Fruit fly (Drosophila melanogaster): ENCODE results near the gene CG34169.

Gene CG34169

DNA sequence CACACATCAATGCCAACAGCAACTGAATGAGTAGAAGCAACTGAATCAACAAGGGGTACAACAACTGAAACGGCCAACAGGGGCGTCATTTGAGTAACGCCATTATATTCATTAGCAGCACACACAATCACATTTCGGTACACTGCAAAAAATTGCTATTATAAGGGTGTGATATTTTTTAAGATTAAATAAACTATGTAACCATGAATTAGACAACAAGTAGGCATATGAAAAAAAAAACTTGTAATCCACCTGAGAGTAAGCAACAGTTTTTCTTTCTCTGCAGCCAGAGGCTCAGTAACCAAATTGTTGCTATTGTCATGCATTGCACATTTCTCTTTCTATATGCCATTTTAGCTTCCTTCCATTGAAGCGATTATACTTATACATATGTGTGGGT is 30.6 kb downstream of the CG34169 start (continued):
- no peak for TF ChIP-seq CrebB (tag; optimal IDR thresholded peaks at IDR 0.05)
- peak; percentile 15 for TF ChIP-seq CoRest (tag; optimal IDR thresholded peaks at IDR 0.05)
- TF ChIP-seq crp (GFP tag; optimal IDR thresholded peaks at IDR 0.05): no peak
- TF ChIP-seq Adf1 (GFP tag; IDR thresholded peaks at IDR 0.05): no peak
- TF ChIP-seq CG3838 (GFP tag; optimal IDR thresholded peaks at IDR 0.05): no peak
- no peak for TF ChIP-seq CG15601 (tag; optimal IDR thresholded peaks at IDR 0.05)
- no peak for TF ChIP-seq gro (GFP tag; optimal IDR thresholded peaks at IDR 0.05)
- no peak for TF ChIP-seq sr (GFP tag; IDR thresholded peaks at IDR 0.05)
- TF ChIP-seq HLH4C (GFP tag; IDR thresholded peaks at IDR 0.05; ENCODE audit: partially characterized antibody): no peak
- TF ChIP-seq CG15514 (GFP tag; optimal IDR thresholded peaks at IDR 0.05): no peak
- no peak for TF ChIP-seq btn (GFP tag; optimal IDR thresholded peaks at IDR 0.05)
- no peak for TF ChIP-seq TFAM (GFP tag; optimal IDR thresholded peaks at IDR 0.05)
- TF ChIP-seq CG18262 (tag; optimal IDR thresholded peaks at IDR 0.05): no peak
- no peak for TF ChIP-seq onecut (GFP tag; IDR thresholded peaks at IDR 0.05)
- no peak for TF ChIP-seq klu (GFP tag; IDR thresholded peaks at IDR 0.05)
- no peak for TF ChIP-seq crc (GFP tag; optimal IDR thresholded peaks at IDR 0.05)
- TF ChIP-seq sqz (GFP tag; optimal IDR thresholded peaks at IDR 0.05): no peak
- TF ChIP-seq caup (GFP tag; optimal IDR thresholded peaks at IDR 0.05; ENCODE audit: severe bottlenecking): no peak
- TF ChIP-seq cas (GFP tag; IDR thresholded peaks at IDR 0.05): 0 out of 2 replicates have a peak, but pooled peaks have one; percentile 17
- TF ChIP-seq tgo (GFP tag; IDR thresholded peaks at IDR 0.05): no peak
- TF ChIP-seq Myb (GFP tag; optimal IDR thresholded peaks at IDR 0.05): no peak
- TF ChIP-seq CG1603 (tag; optimal IDR thresholded peaks at IDR 0.05): no peak
- TF ChIP-seq da (GFP tag; optimal IDR thresholded peaks at IDR 0.05): no peak
- TF ChIP-seq Gug (GFP tag; IDR thresholded peaks at IDR 0.05): 0 out of 4 replicates have a peak, but pooled peaks have one; percentile 24
- no peak for TF ChIP-seq Sry-δ (GFP tag; optimal IDR thresholded peaks at IDR 0.05)
- TF ChIP-seq CG6654 (GFP tag; optimal IDR thresholded peaks at IDR 0.05): no peak
- no peak for TF ChIP-seq zfh1 (GFP tag; IDR thresholded peaks at IDR 0.05)
- TF ChIP-seq nerfin-1 (tag; optimal IDR thresholded peaks at IDR 0.05): no peak
- no peak for TF ChIP-seq CG6254 (GFP tag; optimal IDR thresholded peaks at IDR 0.05)
- no peak for TF ChIP-seq CG8290 (GFP tag; optimal IDR thresholded peaks at IDR 0.05)
- TF ChIP-seq CG8290 (tag; optimal IDR thresholded peaks at IDR 0.05): no peak
- no peak for TF ChIP-seq gsb-n (tag; optimal IDR thresholded peaks at IDR 0.05)
- no peak for TF ChIP-seq CG16863 (GFP tag; optimal IDR thresholded peaks at IDR 0.05)
- TF ChIP-seq Ets97D (GFP tag; optimal IDR thresholded peaks at IDR 0.05): no peak
- no peak for TF ChIP-seq Hr3 (GFP tag; optimal IDR thresholded peaks at IDR 0.05)
- TF ChIP-seq CG14050 (GFP tag; IDR thresholded peaks at IDR 0.05): no peak
- TF ChIP-seq CG14667 (GFP tag; IDR thresholded peaks at IDR 0.05): 0 out of 2 replicates have a peak, but pooled peaks have one; percentile 7
- TF ChIP-seq sna (GFP tag; IDR thresholded peaks at IDR 0.05; ENCODE audit: partially characterized antibody): no peak
- TF ChIP-seq Hr51 (GFP tag; optimal IDR thresholded peaks at IDR 0.05): peak in 1 of 2 experiments; percentile 13
- peak; percentile 29 for TF ChIP-seq CG9727 (GFP tag; optimal IDR thresholded peaks at IDR 0.05)
- TF ChIP-seq CG10462 (GFP tag; optimal IDR thresholded peaks at IDR 0.05): no peak
- no peak for TF ChIP-seq amos (GFP tag; IDR thresholded peaks at IDR 0.05; ENCODE audit: partially characterized antibody)
- no peak for TF ChIP-seq Sin3A (optimal IDR thresholded peaks at IDR 0.05)
- TF ChIP-seq ttk (GFP tag; IDR thresholded peaks at IDR 0.05): no peak
- TF ChIP-seq bbx (GFP tag; IDR thresholded peaks at IDR 0.05; ENCODE audit: partially characterized antibody): no peak
- no peak for TF ChIP-seq dan (GFP tag; IDR thresholded peaks at IDR 0.05)
- TF ChIP-seq CG12155 (GFP tag; optimal IDR thresholded peaks at IDR 0.05): no peak
- no peak for TF ChIP-seq CG7372 (GFP tag; IDR thresholded peaks at IDR 0.05)
- no peak for TF ChIP-seq jumu (GFP tag; optimal IDR thresholded peaks at IDR 0.05)
- no peak for TF ChIP-seq GATAe (GFP tag; conservative IDR thresholded peaks at IDR 0.05)
- no peak for TF ChIP-seq D (optimal IDR thresholded peaks at IDR 0.05)
- TF ChIP-seq D (GFP tag; optimal IDR thresholded peaks at IDR 0.05): no peak
- TF ChIP-seq fru (optimal IDR thresholded peaks at IDR 0.05): no peak
